Fruit fly (Drosophila melanogaster): Measurements from ENCODE around the gene if.

dm6 chrX:16733244-16733643 is 50.0 kb downstream of the if start:
- TF ChIP-seq ttk (optimal IDR thresholded peaks at IDR 0.05), result no peak
- TF ChIP-seq psq (optimal IDR thresholded peaks at IDR 0.05), result no peak
- no peak for TF ChIP-seq insv (optimal IDR thresholded peaks at IDR 0.05)
